Worm (Caenorhabditis elegans): ENCODE results near the gene nhr-280.

ce11 chrIII:96196-96595 is 34.4 kb downstream of the nhr-280 start:
- no peak for TF ChIP-seq him-1 (tag; optimal IDR thresholded peaks at IDR 0.05)
- no peak for TF ChIP-seq dao-5 (tag; optimal IDR thresholded peaks at IDR 0.05)
- no peak for TF ChIP-seq W03F9.2 (tag; optimal IDR thresholded peaks at IDR 0.05)
